Fruit fly (Drosophila melanogaster) Kc167 (cell line): Measurements from ENCODE around the gene bdl.

Source experiments
- Myc ChIP-seq: fragments of >200 bp; optimal IDR thresholded peaks from 2 replicates; lab custom pipeline; 2017; ENCODE audit warnings: missing external identifiers
- Sin3A ChIP-seq: fragments of >200 bp; optimal IDR thresholded peaks from 2 replicates; lab custom pipeline; 2018; ENCODE audit warnings: missing external identifiers
- h ChIP-seq: fragments of >200 bp; optimal IDR thresholded peaks from 3 replicates; lab custom pipeline; 2018; ENCODE audit warnings: missing external identifiers
- insv ChIP-seq: fragments of >200 bp; optimal IDR thresholded peaks from 3 replicates; lab custom pipeline; 2018; ENCODE audit warnings: missing external identifiers
- psq ChIP-seq: fragments of >200 bp; optimal IDR thresholded peaks from 2 replicates; lab custom pipeline; 2017; ENCODE audit warnings: missing external identifiers
- ttk ChIP-seq: sonication (Bioruptor generic); optimal IDR thresholded peaks from 2 replicates; lab custom pipeline; 2017; ENCODE audit warnings: missing external identifiers

dm6 chr2L:4370592-4370991 is 46.2 kb downstream of the bdl start:
- TF ChIP-seq insv (no peak), h (lab: Kevin White, UChicago) (no peak), Sin3A (no peak), ttk (lab: Kevin White, UChicago) (no peak), psq (lab: Kevin White, UChicago) (no peak), Myc (lab: Kevin White, UChicago) (no peak)
